Worm (Caenorhabditis elegans) whole organism, L4 larva: ENCODE results near the gene C50F4.16.

ENCODE experiments used
- F26F4.8 ChIP-seq: fragments of 200-800 bp; sonication (Bioruptor generic); conservative IDR thresholded peaks from 2 replicates; pipeline ENCODE4 v1.3.6; 2022; ENCODE audit warnings: missing genetic modification characterization, missing compliant biosample characterization
- F37D6.2 ChIP-seq: sonication (generic microtip); optimal IDR thresholded peaks from 2 replicates; lab custom pipeline; 2016; ENCODE audit warnings: mild to moderate bottlenecking, missing genetic modification characterization, missing compliant biosample characterization
- R02D3.7 ChIP-seq: fragments of 150-350 bp; sonication (generic microtip); optimal IDR thresholded peaks from 3 replicates; lab custom pipeline; 2014; ENCODE audit warnings: missing biosample characterization, missing genetic modification characterization
- T20F7.1 ChIP-seq: fragments of 200-800 bp; sonication (Bioruptor generic); optimal IDR thresholded peaks from 2 replicates; lab custom pipeline; 2018; ENCODE audit warnings: mild to moderate bottlenecking, missing genetic modification characterization, missing compliant biosample characterization
- Y48G9A.11 ChIP-seq: fragments of 200-800 bp; sonication (Bioruptor generic); IDR thresholded peaks from 2 replicates; pipeline ENCODE4 v1.3.6; 2022; ENCODE audit warnings: missing genetic modification reagents, missing genetic modification characterization, missing compliant biosample characterization
- Y5F2A.4 ChIP-seq: fragments of 200-800 bp; sonication (Bioruptor generic); optimal IDR thresholded peaks from 2 replicates; lab custom pipeline; 2018; ENCODE audit warnings: mild to moderate bottlenecking, missing genetic modification characterization, missing compliant biosample characterization
- ZK337.2 ChIP-seq: fragments of 200-800 bp; sonication (Bioruptor generic); IDR thresholded peaks from 2 replicates; pipeline ENCODE4 v1.3.6; 2022; ENCODE audit warnings: missing genetic modification reagents, missing genetic modification characterization, missing compliant biosample characterization
- ZK546.5 ChIP-seq, 2 experiments: sonication (generic microtip); optimal IDR thresholded peaks; 2 replicates each; lab custom pipeline; 2017; ENCODE audit warnings: missing biosample characterization in 2 of 2, missing genetic modification characterization in 2 of 2
- aha-1 ChIP-seq: fragments of 150-350 bp; peaks from one replicate; lab custom pipeline; 2014; ENCODE audit warnings: missing biosample characterization, missing genetic modification characterization
- arid-1 ChIP-seq: fragments of 200-800 bp; sonication (Bioruptor generic); conservative IDR thresholded peaks from 2 replicates; pipeline ENCODE4 v1.3.6; 2022; ENCODE audit warnings: missing genetic modification reagents, missing genetic modification characterization, missing compliant biosample characterization
- attf-4 ChIP-seq: sonication (generic microtip); optimal IDR thresholded peaks from 3 replicates; lab custom pipeline; 2017; ENCODE audit warnings: missing biosample characterization, missing genetic modification characterization
- ceh-20 ChIP-seq: fragments of 200-800 bp; sonication (Bioruptor generic); IDR thresholded peaks from 2 replicates; pipeline ENCODE4 v1.3.6; 2022; ENCODE audit warnings: missing genetic modification reagents, missing genetic modification characterization, missing compliant biosample characterization
- ceh-28 ChIP-seq: fragments of 150-350 bp; optimal IDR thresholded peaks from 2 replicates; lab custom pipeline; 2014; ENCODE audit warnings: missing biosample characterization, missing genetic modification reagents, missing genetic modification characterization
- ceh-44 ChIP-seq: fragments of 200-800 bp; sonication (Bioruptor generic); IDR thresholded peaks from 2 replicates; pipeline ENCODE4 v1.3.6; 2022; ENCODE audit warnings: missing genetic modification reagents, missing genetic modification characterization, missing compliant biosample characterization
- ceh-82 ChIP-seq: sonication (generic microtip); optimal IDR thresholded peaks from 2 replicates; lab custom pipeline; 2017; ENCODE audit warnings: missing biosample characterization, missing genetic modification characterization
- daf-12 ChIP-seq: fragments of 150-350 bp; optimal IDR thresholded peaks from 2 replicates; lab custom pipeline; 2014; ENCODE audit warnings: missing biosample characterization, missing genetic modification reagents, missing genetic modification characterization
- daf-16 ChIP-seq, 3 experiments: sonication (generic microtip); optimal IDR thresholded peaks; 2 replicates each; lab custom pipeline; 2016 to 2017; ENCODE audit warnings: missing genetic modification characterization in 3 of 3, missing genetic modification reagents in 3 of 3, mild to moderate bottlenecking in 2 of 3, missing compliant biosample characterization in 2 of 3, missing biosample characterization in 1 of 3, moderate library complexity in 1 of 3
- daf-19 ChIP-seq: fragments of 200-800 bp; sonication (Bioruptor generic); conservative IDR thresholded peaks from 2 replicates; pipeline ENCODE4 v1.3.6; 2022; ENCODE audit warnings: missing genetic modification characterization, missing compliant biosample characterization
- daf-8 ChIP-seq: fragments of 200-800 bp; sonication (Bioruptor generic); IDR thresholded peaks from 2 replicates; pipeline ENCODE4 v1.3.6; 2022; ENCODE audit warnings: missing genetic modification characterization, missing compliant biosample characterization
- dmd-8 ChIP-seq: fragments of 200-800 bp; sonication (Bioruptor generic); IDR thresholded peaks from 2 replicates; pipeline ENCODE4 v1.3.6; 2022; ENCODE audit warnings: missing genetic modification characterization, missing compliant biosample characterization
- dmd-9 ChIP-seq: fragments of 200-800 bp; sonication (Bioruptor generic); IDR thresholded peaks from 2 replicates; pipeline ENCODE4 v1.3.6; 2022; ENCODE audit warnings: missing genetic modification reagents, missing genetic modification characterization, missing compliant biosample characterization
- duxl-1 ChIP-seq: sonication (generic microtip); optimal IDR thresholded peaks from 2 replicates; lab custom pipeline; 2016; ENCODE audit warnings: mild to moderate bottlenecking, missing genetic modification characterization, moderate library complexity, missing compliant biosample characterization; ENCODE audit not compliant: poor library complexity
- dve-1 ChIP-seq: sonication (generic microtip); optimal IDR thresholded peaks from 2 replicates; lab custom pipeline; 2017; ENCODE audit warnings: antibody characterized with exemption, mild to moderate bottlenecking, missing genetic modification characterization, missing compliant biosample characterization; ENCODE audit not compliant: insufficient read depth
- fkh-10 ChIP-seq: fragments of 150-350 bp; optimal IDR thresholded peaks from 2 replicates; lab custom pipeline; 2014; ENCODE audit warnings: missing biosample characterization, missing genetic modification reagents, missing genetic modification characterization
- fos-1 ChIP-seq: fragments of 150-350 bp; optimal IDR thresholded peaks from 2 replicates; lab custom pipeline; 2014; ENCODE audit warnings: missing biosample characterization, missing genetic modification characterization
- hlh-11 ChIP-seq: fragments of 200-800 bp; sonication (Bioruptor generic); optimal IDR thresholded peaks from 2 replicates; lab custom pipeline; 2018; ENCODE audit warnings: mild to moderate bottlenecking, missing genetic modification characterization, missing compliant biosample characterization
- jun-1 ChIP-seq: fragments of 150-350 bp; optimal IDR thresholded peaks from 2 replicates; lab custom pipeline; 2014; ENCODE audit warnings: missing biosample characterization, missing genetic modification reagents, missing genetic modification characterization
- lin-13 ChIP-seq: fragments of 150-350 bp; optimal IDR thresholded peaks from 2 replicates; lab custom pipeline; 2014; ENCODE audit warnings: missing biosample characterization, missing genetic modification reagents, missing genetic modification characterization
- lin-29 ChIP-seq: fragments of 200-800 bp; sonication (Bioruptor generic); IDR thresholded peaks from 2 replicates; pipeline ENCODE4 v1.3.6; 2022; ENCODE audit warnings: missing genetic modification reagents, missing genetic modification characterization, missing compliant biosample characterization
- lir-3 ChIP-seq: sonication (generic microtip); optimal IDR thresholded peaks from 2 replicates; lab custom pipeline; 2016; ENCODE audit warnings: mild to moderate bottlenecking, missing genetic modification characterization, missing compliant biosample characterization
- lsy-2 ChIP-seq, 2 experiments: fragments of 150-350 bp in 1 of 2; sonication (generic microtip) in 1 of 2; optimal IDR thresholded peaks; 2 replicates each; lab custom pipeline; 2014 to 2017; ENCODE audit warnings: missing biosample characterization in 2 of 2, missing genetic modification characterization in 2 of 2
- madf-9 ChIP-seq: fragments of 200-800 bp; sonication (Bioruptor generic); conservative IDR thresholded peaks from 2 replicates; pipeline ENCODE4 v1.3.6; 2022; ENCODE audit warnings: missing genetic modification reagents, missing genetic modification characterization, missing compliant biosample characterization
- mdl-1 ChIP-seq, 2 experiments: fragments of 150-350 bp in 1 of 2; sonication (generic microtip) in 1 of 2; optimal IDR thresholded peaks; 2 replicates each; lab custom pipeline; 2014 to 2017; ENCODE audit warnings: missing biosample characterization in 2 of 2, missing genetic modification characterization in 2 of 2
- mdt-29 ChIP-seq: fragments of 200-800 bp; sonication (Bioruptor generic); IDR thresholded peaks from 2 replicates; pipeline ENCODE4 v1.3.6; 2022; ENCODE audit warnings: missing genetic modification reagents, missing genetic modification characterization, missing compliant biosample characterization
- mxl-3 ChIP-seq: fragments of 200-800 bp; sonication (Bioruptor generic); optimal IDR thresholded peaks from 2 replicates; lab custom pipeline; 2018; ENCODE audit warnings: mild to moderate bottlenecking, missing genetic modification characterization, missing compliant biosample characterization
- nhr-102 ChIP-seq: sonication (generic microtip); optimal IDR thresholded peaks from 2 replicates; lab custom pipeline; 2016; ENCODE audit warnings: mild to moderate bottlenecking, missing genetic modification characterization, moderate library complexity, missing compliant biosample characterization
- nhr-111 ChIP-seq: fragments of 200-800 bp; sonication (Bioruptor generic); optimal IDR thresholded peaks from 2 replicates; lab custom pipeline; 2018; ENCODE audit warnings: mild to moderate bottlenecking, missing genetic modification characterization, missing compliant biosample characterization
- nhr-28 ChIP-seq: fragments of 150-350 bp; optimal IDR thresholded peaks from 2 replicates; lab custom pipeline; 2014; ENCODE audit warnings: missing biosample characterization, missing genetic modification characterization
- nhr-76 ChIP-seq: fragments of 150-350 bp; optimal IDR thresholded peaks from 2 replicates; lab custom pipeline; 2014; ENCODE audit warnings: missing biosample characterization, missing genetic modification characterization
- nhr-77 ChIP-seq: fragments of 150-350 bp; optimal IDR thresholded peaks from 2 replicates; lab custom pipeline; 2014; ENCODE audit warnings: missing biosample characterization, missing genetic modification characterization
- saeg-2 ChIP-seq: fragments of 200-800 bp; sonication (Bioruptor generic); IDR thresholded peaks from 2 replicates; pipeline ENCODE4 v1.3.6; 2022; ENCODE audit warnings: missing genetic modification reagents, missing genetic modification characterization, missing compliant biosample characterization
- spr-1 ChIP-seq: sonication (generic microtip); optimal IDR thresholded peaks from 2 replicates; lab custom pipeline; 2016; ENCODE audit warnings: mild to moderate bottlenecking, missing genetic modification characterization, missing compliant biosample characterization
- unc-39 ChIP-seq: sonication (generic microtip); optimal IDR thresholded peaks from 2 replicates; lab custom pipeline; 2017; ENCODE audit warnings: missing biosample characterization, missing genetic modification characterization
- unc-62 ChIP-seq, 3 experiments: fragments of 150-350 bp in 1 of 3; sonication (generic microtip); optimal IDR thresholded peaks in 2 of 3; peaks in 1 of 3; 1 replicate in 1 of 3; 2 replicates in 2 of 3; lab custom pipeline; 2014 to 2017; ENCODE audit warnings: missing biosample characterization in 3 of 3, missing genetic modification characterization in 3 of 3, missing genetic modification reagents in 3 of 3, missing genotype in 1 of 3
- zag-1 ChIP-seq: fragments of 150-350 bp; optimal IDR thresholded peaks from 2 replicates; lab custom pipeline; 2014; ENCODE audit warnings: missing biosample characterization, missing genetic modification characterization
- zip-2 ChIP-seq: fragments of 150-350 bp; optimal IDR thresholded peaks from 2 replicates; lab custom pipeline; 2014; ENCODE audit warnings: missing biosample characterization, missing genetic modification characterization

The C50F4.16 gene

DNA sequence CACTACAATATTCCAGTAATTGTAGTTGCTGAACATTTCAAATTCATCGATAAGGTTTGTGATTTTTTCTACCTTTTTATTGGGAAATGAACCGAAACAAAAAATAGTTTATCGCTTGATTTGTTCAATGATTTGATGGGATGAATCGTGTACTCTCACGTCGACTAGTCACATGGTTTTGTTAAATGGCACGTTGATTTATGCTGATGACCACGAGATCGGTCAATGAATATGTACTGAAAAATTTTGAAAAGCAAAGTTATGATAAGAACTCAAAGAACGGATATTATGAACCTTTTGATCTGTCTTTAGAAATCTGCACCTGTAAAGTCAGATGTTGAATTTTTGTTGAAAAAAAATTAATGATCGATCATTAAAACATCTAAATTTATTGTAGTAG lies 25.1 kb downstream of the C50F4.16 start (continued):
- TF ChIP-seq zip-2, result no peak
- TF ChIP-seq Y5F2A.4 (GFP tag; lab: Kevin White, UChicago), result no peak
- peak; percentile 69; the same call in 1 of the 2 replicates for TF ChIP-seq ceh-20
- no peak for TF ChIP-seq arid-1 (GFP tag; lab: Robert Waterston, UW)
- no peak for TF ChIP-seq ZK337.2 (GFP tag; lab: Robert Waterston, UW)
- TF ChIP-seq duxl-1 (tag; lab: Kevin White, UChicago), result no peak
- TF ChIP-seq unc-62 (GFP tag; optimal IDR thresholded peaks at IDR 0.05 in 1 of 2; lab: Kevin White, UChicago), result peak in 1 of 2 experiments; percentile 99
- no peak for TF ChIP-seq unc-62 (tag; optimal IDR thresholded peaks at IDR 0.05; lab: Kevin White, UChicago)
- TF ChIP-seq T20F7.1 (GFP tag; lab: Kevin White, UChicago), result peak; percentile 3
- no peak for TF ChIP-seq Y48G9A.11 (GFP tag; lab: Robert Waterston, UW)
- TF ChIP-seq zag-1 (tag; lab: Kevin White, UChicago), result no peak
- TF ChIP-seq ceh-82, result no peak
- TF ChIP-seq madf-9 (GFP tag; lab: Robert Waterston, UW), result no peak
- no peak for TF ChIP-seq lin-13 (GFP tag; lab: Kevin White, UChicago)
- TF ChIP-seq nhr-28, result peak; percentile 97
- TF ChIP-seq fkh-10 (GFP tag; lab: Kevin White, UChicago), result no peak
- no peak for TF ChIP-seq nhr-111 (GFP tag; lab: Kevin White, UChicago)
- no peak for TF ChIP-seq R02D3.7
- no peak for TF ChIP-seq spr-1 (tag; lab: Kevin White, UChicago)
- TF ChIP-seq dmd-8 (GFP tag; lab: Robert Waterston, UW), result no peak
- TF ChIP-seq aha-1 (tag; lab: Kevin White, UChicago), result no peak
- peak; percentile 82 for TF ChIP-seq dve-1
- TF ChIP-seq jun-1 (tag; lab: Kevin White, UChicago), result no peak
- no peak for TF ChIP-seq daf-16 (GFP tag; optimal IDR thresholded peaks at IDR 0.05; lab: Kevin White, UChicago)
- no peak for TF ChIP-seq daf-16 (tag; optimal IDR thresholded peaks at IDR 0.05; lab: Kevin White, UChicago)
- TF ChIP-seq mxl-3 (GFP tag; lab: Kevin White, UChicago), result peak; percentile 69
- no peak for TF ChIP-seq dmd-9
- peak; percentile 64 for TF ChIP-seq hlh-11 (tag; lab: Kevin White, UChicago)
- no peak for TF ChIP-seq unc-39 (tag; lab: Kevin White, UChicago)
- no peak for TF ChIP-seq ceh-44 (GFP tag; lab: Robert Waterston, UW)
- no peak for TF ChIP-seq nhr-102 (tag; lab: Kevin White, UChicago)
- no peak for TF ChIP-seq mdt-29 (GFP tag; lab: Robert Waterston, UW)
- TF ChIP-seq daf-19 (GFP tag; lab: Robert Waterston, UW), result no peak
- no peak for TF ChIP-seq lir-3 (tag; lab: Kevin White, UChicago)
- TF ChIP-seq nhr-76 (tag; lab: Kevin White, UChicago), result peak; percentile 12
- TF ChIP-seq lin-29 (GFP tag; lab: Robert Waterston, UW), result no peak
- peak in 1 of 2 experiments; percentile 52 for TF ChIP-seq lsy-2 (tag; optimal IDR thresholded peaks at IDR 0.05; lab: Kevin White, UChicago)
- no peak for TF ChIP-seq daf-8
- no peak for TF ChIP-seq daf-12 (tag; lab: Kevin White, UChicago)
- no peak for TF ChIP-seq ceh-28 (tag; lab: Kevin White, UChicago)
- TF ChIP-seq nhr-77 (tag; lab: Kevin White, UChicago), result peak; percentile 34
- no peak for TF ChIP-seq fos-1 (tag; lab: Kevin White, UChicago)
- TF ChIP-seq saeg-2 (GFP tag; lab: Robert Waterston, UW), result no peak
- no peak for TF ChIP-seq ZK546.5 (tag; optimal IDR thresholded peaks at IDR 0.05; lab: Kevin White, UChicago)
- TF ChIP-seq F37D6.2 (tag; lab: Kevin White, UChicago), result no peak
- TF ChIP-seq attf-4 (tag; lab: Kevin White, UChicago), result no peak
- peak in 1 of 2 experiments; percentile 65 for TF ChIP-seq mdl-1 (tag; optimal IDR thresholded peaks at IDR 0.05; lab: Kevin White, UChicago)
- no peak for TF ChIP-seq F26F4.8 (GFP tag; lab: Robert Waterston, UW)
